Fruit fly (Drosophila melanogaster) whole organism, embryonic: ENCODE results near the gene Snr1.

Experiments
- ATbp ChIP-seq: fragments of 200-800 bp; sonication (Bioruptor generic); optimal IDR thresholded peaks from 2 replicates; lab custom pipeline; 2017; ENCODE audit warnings: missing biosample characterization, mild to moderate bottlenecking, missing genetic modification characterization, missing genetic modification reagents
- Bdp1 ChIP-seq: fragments of 200-800 bp; sonication (Bioruptor generic); optimal IDR thresholded peaks from 3 replicates; lab custom pipeline; 2016; ENCODE audit warnings: missing biosample characterization, missing genetic modification characterization
- CG11723 ChIP-seq: fragments of 200-800 bp; sonication (Bioruptor generic); optimal IDR thresholded peaks from 2 replicates; lab custom pipeline; 2017; ENCODE audit warnings: missing biosample characterization, mild to moderate bottlenecking, missing genetic modification characterization
- CG14860 ChIP-seq: fragments of 200-800 bp; sonication (Bioruptor generic); IDR thresholded peaks from 3 replicates; pipeline ENCODE4 v1.3.6; 2022; ENCODE audit warnings: missing biosample characterization, missing genetic modification characterization; ENCODE audit not compliant: partially characterized antibody
- CG15073 ChIP-seq: fragments of 200-800 bp; sonication (Bioruptor generic); optimal IDR thresholded peaks from 2 replicates; lab custom pipeline; 2016; ENCODE audit warnings: missing biosample characterization, missing genetic modification characterization
- CG1603 ChIP-seq: fragments of 200-800 bp; sonication (Bioruptor generic); optimal IDR thresholded peaks from 2 replicates; lab custom pipeline; 2019; ENCODE audit warnings: missing biosample characterization, mild to moderate bottlenecking, missing genetic modification characterization, moderate library complexity
- CG1832 ChIP-seq: fragments of 200-800 bp; sonication (Bioruptor generic); optimal IDR thresholded peaks from 2 replicates; lab custom pipeline; 2017; ENCODE audit warnings: missing biosample characterization, mild to moderate bottlenecking, missing genetic modification characterization, inconsistent platforms
- CG31365 ChIP-seq: fragments of 200-800 bp; sonication (Bioruptor generic); optimal IDR thresholded peaks from 2 replicates; lab custom pipeline; 2018; ENCODE audit warnings: missing biosample characterization, mild to moderate bottlenecking, missing genetic modification characterization
- CG33557 ChIP-seq: fragments of 200-800 bp; sonication (Bioruptor generic); optimal IDR thresholded peaks from 2 replicates; lab custom pipeline; 2019; ENCODE audit warnings: missing biosample characterization, mild to moderate bottlenecking, missing genetic modification characterization, moderate library complexity
- CG3726 ChIP-seq: fragments of 200-800 bp; sonication (Bioruptor generic); IDR thresholded peaks from 3 replicates; pipeline ENCODE4, ENCODE4 v1.3.6; 2022; ENCODE audit warnings: missing biosample characterization, missing genetic modification characterization
- CG3995 ChIP-seq: fragments of 200-800 bp; sonication (Bioruptor generic); optimal IDR thresholded peaks from 3 replicates; lab custom pipeline; 2016; ENCODE audit warnings: missing biosample characterization, missing genetic modification characterization
- CG42726 ChIP-seq: fragments of 200-800 bp; sonication (Bioruptor generic); IDR thresholded peaks from 2 replicates; pipeline ENCODE4 v1.3.6; 2022; ENCODE audit warnings: missing biosample characterization, missing genetic modification characterization; ENCODE audit not compliant: partially characterized antibody
- CG6654 ChIP-seq: fragments of 200-800 bp; sonication (Bioruptor generic); optimal IDR thresholded peaks from 2 replicates; lab custom pipeline; 2017; ENCODE audit warnings: missing biosample characterization, mild to moderate bottlenecking, missing genetic modification characterization
- CG7839 ChIP-seq: fragments of 200-800 bp; sonication (Bioruptor generic); optimal IDR thresholded peaks from 3 replicates; lab custom pipeline; 2018; ENCODE audit warnings: missing biosample characterization, mild to moderate bottlenecking, missing genetic modification characterization, moderate library complexity
- CG8944 ChIP-seq: fragments of 200-800 bp; sonication (Bioruptor generic); optimal IDR thresholded peaks from 3 replicates; lab custom pipeline; 2016; ENCODE audit warnings: missing biosample characterization, missing genetic modification characterization
- CG9215 ChIP-seq: fragments of 200-800 bp; sonication (Bioruptor generic); IDR thresholded peaks from 2 replicates; pipeline ENCODE4 v1.3.6; 2022; ENCODE audit warnings: missing biosample characterization, missing genetic modification characterization
- CG9609 ChIP-seq: fragments of 200-800 bp; sonication (Bioruptor generic); optimal IDR thresholded peaks from 3 replicates; lab custom pipeline; 2016; ENCODE audit warnings: missing biosample characterization, missing genetic modification characterization
- Dbx ChIP-seq: fragments of 200-800 bp; sonication (Bioruptor generic); IDR thresholded peaks from 3 replicates; pipeline ENCODE4 v1.3.6; 2022; ENCODE audit warnings: missing biosample characterization, missing genetic modification characterization
- Deaf1 ChIP-seq: fragments of 200-800 bp; optimal IDR thresholded peaks from 3 replicates; lab custom pipeline; 2019; ENCODE audit warnings: missing biosample characterization, mild to moderate bottlenecking, missing genetic modification characterization, moderate library complexity
- Elba2 ChIP-seq: fragments of 200-800 bp; sonication (Bioruptor generic); optimal IDR thresholded peaks from 3 replicates; lab custom pipeline; 2016; ENCODE audit warnings: missing biosample characterization, missing genetic modification characterization
- HLH4C ChIP-seq: fragments of 200-800 bp; sonication (Bioruptor generic); IDR thresholded peaks from 3 replicates; pipeline ENCODE4 v1.3.6; 2022; ENCODE audit warnings: missing biosample characterization, missing genetic modification characterization; ENCODE audit not compliant: partially characterized antibody
- HLHmδ ChIP-seq: fragments of 200-800 bp; sonication (Bioruptor generic); optimal IDR thresholded peaks from 2 replicates; lab custom pipeline; 2018; ENCODE audit warnings: missing biosample characterization, mild to moderate bottlenecking, missing genetic modification characterization, moderate library complexity
- Med ChIP-seq: fragments of 200-800 bp; sonication (Bioruptor generic); peaks from one replicate; lab custom pipeline; 2016; ENCODE audit warnings: missing biosample characterization, missing genetic modification characterization, mild to moderate bottlenecking, inconsistent platforms, moderate library complexity
- Mes4 ChIP-seq: fragments of 200-800 bp; sonication (Bioruptor generic); optimal IDR thresholded peaks from 2 replicates; lab custom pipeline; 2016; ENCODE audit warnings: missing biosample characterization, missing genetic modification characterization
- Myb ChIP-seq: fragments of 200-800 bp; sonication (Bioruptor generic); optimal IDR thresholded peaks from 2 replicates; lab custom pipeline; 2016; ENCODE audit warnings: missing biosample characterization, missing genetic modification characterization
- Nf-YA ChIP-seq: fragments of 200-800 bp; sonication (Bioruptor generic); IDR thresholded peaks from 2 replicates; pipeline ENCODE4 v1.3.6; 2022; ENCODE audit warnings: missing biosample characterization, missing genetic modification characterization
- Nf-YB ChIP-seq: fragments of 200-800 bp; sonication (Bioruptor generic); optimal IDR thresholded peaks from 3 replicates; lab custom pipeline; 2019; ENCODE audit warnings: missing biosample characterization, mild to moderate bottlenecking, missing genetic modification characterization, moderate library complexity
- Usf ChIP-seq: fragments of 200-800 bp; sonication (Bioruptor generic); optimal IDR thresholded peaks from 2 replicates; lab custom pipeline; 2017; ENCODE audit warnings: missing genotype, missing biosample characterization, missing genetic modification characterization
- br ChIP-seq: fragments of >200 bp; optimal IDR thresholded peaks from 2 replicates; lab custom pipeline; 2017
- bsh ChIP-seq, 2 experiments: fragments of 200-800 bp; sonication (Bioruptor generic); optimal IDR thresholded peaks; 2 replicates each; lab custom pipeline; 2017 to 2018; ENCODE audit warnings: mild to moderate bottlenecking in 2 of 2, missing biosample characterization in 2 of 2, missing genetic modification characterization in 2 of 2, moderate library complexity in 1 of 2
- cwo ChIP-seq: fragments of 200-800 bp; sonication (Bioruptor generic); optimal IDR thresholded peaks from 3 replicates; lab custom pipeline; 2017; ENCODE audit warnings: missing biosample characterization, missing genetic modification characterization, mild to moderate bottlenecking, moderate library complexity, missing genetic modification reagents
- dimm ChIP-seq: fragments of 200-800 bp; sonication (Bioruptor generic); IDR thresholded peaks from 2 replicates; pipeline ENCODE4 v1.3.6; 2022; ENCODE audit warnings: missing biosample characterization, missing genetic modification characterization
- dysf ChIP-seq: fragments of 200-800 bp; sonication (Bioruptor generic); IDR thresholded peaks from 3 replicates; pipeline ENCODE4 v1.3.6; 2022; ENCODE audit warnings: missing biosample characterization, missing genetic modification characterization
- en ChIP-seq: fragments of 200-800 bp; sonication (Bioruptor generic); optimal IDR thresholded peaks from 2 replicates; lab custom pipeline; 2016; ENCODE audit warnings: missing biosample characterization, missing genetic modification characterization
- gcm2 ChIP-seq: fragments of 200-800 bp; sonication (Bioruptor generic); optimal IDR thresholded peaks from 2 replicates; lab custom pipeline; 2016; ENCODE audit warnings: missing biosample characterization, missing genetic modification characterization
- gem ChIP-seq: fragments of 200-800 bp; sonication (Bioruptor generic); optimal IDR thresholded peaks from 2 replicates; lab custom pipeline; 2019; ENCODE audit warnings: missing biosample characterization, mild to moderate bottlenecking, missing genetic modification characterization, moderate library complexity
- her ChIP-seq: fragments of 200-800 bp; sonication (Bioruptor generic); optimal IDR thresholded peaks from 2 replicates; lab custom pipeline; 2016; ENCODE audit warnings: missing biosample characterization, missing genetic modification characterization
- hth ChIP-seq: fragments of >200 bp; optimal IDR thresholded peaks from 2 replicates; lab custom pipeline; 2017; ENCODE audit warnings: inconsistent platforms
- maf-S ChIP-seq: fragments of 200-800 bp; sonication (Bioruptor generic); optimal IDR thresholded peaks from 2 replicates; lab custom pipeline; 2016; ENCODE audit warnings: missing biosample characterization, missing genetic modification characterization
- nom ChIP-seq: fragments of 200-800 bp; sonication (Bioruptor generic); optimal IDR thresholded peaks from 2 replicates; lab custom pipeline; 2017; ENCODE audit warnings: missing biosample characterization, missing genetic modification characterization, mild to moderate bottlenecking, moderate library complexity, missing genetic modification reagents
- odd ChIP-seq: fragments of 200-800 bp; sonication (Bioruptor generic); optimal IDR thresholded peaks from 2 replicates; lab custom pipeline; 2017; ENCODE audit warnings: missing biosample characterization, mild to moderate bottlenecking, missing genetic modification characterization
- pzg ChIP-seq: fragments of 200-800 bp; sonication (Bioruptor generic); optimal IDR thresholded peaks from 3 replicates; lab custom pipeline; 2018; ENCODE audit warnings: missing biosample characterization, mild to moderate bottlenecking, missing genetic modification characterization, moderate library complexity
- sc ChIP-seq, 3 experiments: fragments of >200 bp in 2 of 3; fragments of 200-800 bp in 1 of 3; sonication (Bioruptor generic) in 1 of 3; optimal IDR thresholded peaks; 2 replicates in 2 of 3; 3 replicates in 1 of 3; lab custom pipeline; 2017; ENCODE audit warnings: mild to moderate bottlenecking in 1 of 3, missing biosample characterization in 1 of 3, missing genetic modification characterization in 1 of 3, missing genetic modification reagents in 1 of 3
- sqz ChIP-seq: fragments of 200-800 bp; sonication (Bioruptor generic); optimal IDR thresholded peaks from 3 replicates; lab custom pipeline; 2018; ENCODE audit warnings: missing biosample characterization, mild to moderate bottlenecking, missing genetic modification characterization
- sr ChIP-seq: fragments of 200-800 bp; sonication (Bioruptor generic); IDR thresholded peaks from 3 replicates; pipeline ENCODE4 v1.3.6; 2022; ENCODE audit warnings: missing biosample characterization, missing genetic modification characterization
- ssp ChIP-seq: fragments of 200-800 bp; sonication (Bioruptor generic); IDR thresholded peaks from 2 replicates; pipeline ENCODE4 v1.3.6; 2022; ENCODE audit warnings: missing biosample characterization, missing genetic modification characterization
- tap ChIP-seq: fragments of 200-800 bp; optimal IDR thresholded peaks from 3 replicates; lab custom pipeline; 2019; ENCODE audit warnings: missing biosample characterization, mild to moderate bottlenecking, missing genetic modification characterization, moderate library complexity
- tgo ChIP-seq: fragments of 200-800 bp; sonication (Bioruptor generic); IDR thresholded peaks from 3 replicates; pipeline ENCODE4 v1.3.6; 2022; ENCODE audit warnings: missing biosample characterization, missing genetic modification characterization
- trh ChIP-seq: fragments of 200-800 bp; sonication (Bioruptor generic); optimal IDR thresholded peaks from 2 replicates; lab custom pipeline; 2016; ENCODE audit warnings: missing biosample characterization, missing genetic modification characterization
- wek ChIP-seq: fragments of 200-800 bp; sonication (Bioruptor generic); optimal IDR thresholded peaks from 3 replicates; lab custom pipeline; 2018; ENCODE audit warnings: missing biosample characterization, mild to moderate bottlenecking, missing genetic modification characterization, moderate library complexity
- zen ChIP-seq: fragments of 200-800 bp; sonication (Bioruptor generic); optimal IDR thresholded peaks from 3 replicates; lab custom pipeline; 2018; ENCODE audit warnings: missing biosample characterization, mild to moderate bottlenecking, missing genetic modification characterization, moderate library complexity

The Snr1 gene

dm6 chr3R:5485295-5485718 lies 14.6 kb downstream of the Snr1 start, which contains the start of gene CG31550 (continued):
- no peak for TF ChIP-seq nom (GFP tag; lab: Kevin White, UChicago)
- TF ChIP-seq dimm (GFP tag; lab: Robert Waterston, UW): no peak
- TF ChIP-seq dysf (GFP tag; lab: Robert Waterston, UW): peak; percentile 81
- TF ChIP-seq HLHmδ (GFP tag; lab: Kevin White, UChicago): no peak
- TF ChIP-seq CG8944 (GFP tag; lab: Kevin White, UChicago): peak; percentile 54
- no peak for TF ChIP-seq Deaf1
- peak; percentile 85 for TF ChIP-seq tgo
- peak; percentile 64 for TF ChIP-seq zen (tag; lab: Kevin White, UChicago)
- peak; percentile 16 for TF ChIP-seq Bdp1
- TF ChIP-seq CG9609: peak; percentile 42
- peak; percentile 86 for TF ChIP-seq gem (tag; lab: Kevin White, UChicago)
- no peak for TF ChIP-seq sr (GFP tag; lab: Robert Waterston, UW)
- TF ChIP-seq en (GFP tag; lab: Kevin White, UChicago): no peak
- peak; percentile 46 for TF ChIP-seq pzg (GFP tag; lab: Kevin White, UChicago)
- TF ChIP-seq wek (GFP tag; lab: Kevin White, UChicago): peak; percentile 6
- peak; percentile 54; the same call in 1 of the 2 replicates for TF ChIP-seq CG9215
- TF ChIP-seq CG15073 (GFP tag; lab: Kevin White, UChicago): no peak
- no peak for TF ChIP-seq CG1603 (tag; lab: Kevin White, UChicago)
- peak; percentile 79 for TF ChIP-seq CG7839
- peak; percentile 72 for TF ChIP-seq ssp
- TF ChIP-seq CG11723 (GFP tag; lab: Kevin White, UChicago): no peak
- TF ChIP-seq CG6654 (GFP tag; lab: Kevin White, UChicago): no peak
- TF ChIP-seq CG31365 (tag; lab: Kevin White, UChicago): no peak
- no peak for TF ChIP-seq ATbp (GFP tag; lab: Kevin White, UChicago)
- TF ChIP-seq sqz: no peak
- TF ChIP-seq hth (lab: Kevin White, UChicago): no peak
- TF ChIP-seq bsh (GFP tag; optimal IDR thresholded peaks at IDR 0.05; lab: Kevin White, UChicago): peak in 1 of 2 experiments; percentile 70
- no peak for TF ChIP-seq CG33557 (GFP tag; lab: Kevin White, UChicago)
- peak; percentile 79 for TF ChIP-seq Med (GFP tag; lab: Kevin White, UChicago)
- no peak for TF ChIP-seq br (lab: Kevin White, UChicago)
- no peak for TF ChIP-seq CG3726 (GFP tag; lab: Robert Waterston, UW)
- no peak for TF ChIP-seq CG14860
- TF ChIP-seq Myb (GFP tag; lab: Kevin White, UChicago): peak; percentile 42
- TF ChIP-seq trh (GFP tag; lab: Kevin White, UChicago): peak; percentile 39
- TF ChIP-seq CG3995 (GFP tag; lab: Kevin White, UChicago): peak; percentile 14
- peak; percentile 23 for TF ChIP-seq cwo (GFP tag; lab: Kevin White, UChicago)
- TF ChIP-seq gcm2 (GFP tag; lab: Kevin White, UChicago): no peak
- TF ChIP-seq CG42726 (GFP tag; lab: Robert Waterston, UW): no peak
- TF ChIP-seq sc (optimal IDR thresholded peaks at IDR 0.05; lab: Kevin White, UChicago): no peak
- TF ChIP-seq sc (GFP tag; optimal IDR thresholded peaks at IDR 0.05; lab: Kevin White, UChicago): no peak
- no peak for TF ChIP-seq Mes4 (GFP tag; lab: Kevin White, UChicago)
- 0 out of 3 replicates have a peak, but pooled peaks have one; percentile 34 for TF ChIP-seq HLH4C (GFP tag; lab: Robert Waterston, UW)
- TF ChIP-seq CG1832 (GFP tag; lab: Kevin White, UChicago): no peak
- TF ChIP-seq tap: no peak
- TF ChIP-seq maf-S: peak; percentile 21
- TF ChIP-seq odd (GFP tag; lab: Kevin White, UChicago): no peak
- TF ChIP-seq Usf (GFP tag; lab: Kevin White, UChicago): peak; percentile 33
- TF ChIP-seq Nf-YA (GFP tag; lab: Robert Waterston, UW): 0 out of 2 replicates have a peak, but pooled peaks have one; percentile 8
- TF ChIP-seq Elba2 (GFP tag; lab: Kevin White, UChicago): peak; percentile 19
- peak; percentile 42 for TF ChIP-seq Nf-YB (GFP tag; lab: Kevin White, UChicago)
- TF ChIP-seq her: no peak
- peak; percentile 77; the same call in 2 of the 3 replicates for TF ChIP-seq Dbx (GFP tag; lab: Robert Waterston, UW)
